Worm (Caenorhabditis elegans) whole organism, L1 larva: ENCODE measurements around the gene Y62F5A.9.

Experiments
- alr-1 ChIP-seq: fragments of 200-800 bp; sonication (Bioruptor generic); optimal IDR thresholded peaks from 2 replicates; lab custom pipeline; 2018; ENCODE audit warnings: borderline replicate concordance, mild to moderate bottlenecking, missing genetic modification characterization, missing compliant biosample characterization
- ama-1 ChIP-seq: fragments of 150-350 bp; optimal IDR thresholded peaks from 2 replicates; lab custom pipeline; 2014
- ceh-90 ChIP-seq: sonication (generic microtip); optimal IDR thresholded peaks from 2 replicates; lab custom pipeline; 2016; ENCODE audit warnings: missing genetic modification characterization, missing compliant biosample characterization
- ets-5 ChIP-seq: fragments of 200-800 bp; sonication (Bioruptor generic); IDR thresholded peaks from 2 replicates; pipeline ENCODE4 v1.3.6; 2022; ENCODE audit warnings: missing genetic modification characterization, missing compliant biosample characterization
- fkh-8 ChIP-seq: sonication (generic microtip); optimal IDR thresholded peaks from 2 replicates; lab custom pipeline; 2016; ENCODE audit warnings: mild to moderate bottlenecking, missing genetic modification characterization, missing compliant biosample characterization
- isw-1 ChIP-seq: fragments of 200-800 bp; sonication (Bioruptor generic); IDR thresholded peaks from 2 replicates; pipeline ENCODE4 v1.3.6; 2022; ENCODE audit warnings: missing genetic modification characterization, missing compliant biosample characterization
- lin-15B ChIP-seq: fragments of 150-350 bp; sonication (generic microtip); optimal IDR thresholded peaks from 3 replicates; lab custom pipeline; 2014; ENCODE audit warnings: missing biosample characterization, missing genetic modification characterization
- mep-1 ChIP-seq: fragments of 150-350 bp; optimal IDR thresholded peaks from 2 replicates; lab custom pipeline; 2014; ENCODE audit warnings: missing biosample characterization, missing genetic modification characterization
- nhr-11 ChIP-seq: fragments of 150-350 bp; optimal IDR thresholded peaks from 2 replicates; lab custom pipeline; 2014; ENCODE audit warnings: missing biosample characterization, missing genetic modification characterization
- nhr-76 ChIP-seq: sonication (generic microtip); optimal IDR thresholded peaks from 2 replicates; lab custom pipeline; 2017; ENCODE audit warnings: missing biosample characterization, missing genetic modification characterization
- snpc-4 ChIP-seq: fragments of 150-350 bp; optimal IDR thresholded peaks from 2 replicates; lab custom pipeline; 2014; ENCODE audit warnings: missing biosample characterization, missing genetic modification characterization
- sox-4 ChIP-seq: sonication (generic microtip); optimal IDR thresholded peaks from 2 replicates; lab custom pipeline; 2016; ENCODE audit warnings: missing genetic modification characterization, missing compliant biosample characterization
- unc-86 ChIP-seq: sonication (generic microtip); optimal IDR thresholded peaks from 2 replicates; lab custom pipeline; 2016; ENCODE audit warnings: missing genetic modification characterization, missing compliant biosample characterization
- zip-4 ChIP-seq: fragments of 200-800 bp; sonication (Bioruptor generic); optimal IDR thresholded peaks from 2 replicates; lab custom pipeline; 2018; ENCODE audit warnings: mild to moderate bottlenecking, missing genetic modification characterization, moderate library complexity, missing compliant biosample characterization

DNA sequence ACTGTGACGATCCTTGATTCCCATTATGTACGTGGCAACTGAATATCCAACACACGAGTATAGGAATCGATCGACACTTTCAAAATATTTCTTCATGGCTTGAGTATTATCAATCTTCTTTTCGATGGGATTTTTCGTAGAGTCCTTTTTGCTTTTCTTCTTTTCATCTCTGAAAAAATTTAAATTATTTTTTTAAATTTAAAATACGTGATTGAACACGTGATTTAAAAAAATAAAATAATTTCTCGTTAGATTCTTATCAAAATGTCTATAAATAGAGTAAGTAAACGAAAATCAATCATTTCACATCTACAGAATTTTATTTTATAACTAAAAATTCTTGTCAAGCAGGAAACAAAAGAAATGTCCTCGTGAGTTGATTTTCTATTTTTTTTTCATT is 17.3 kb downstream of the Y62F5A.9 start, which contains the start of gene Y62F5A.10:
- no peak for TF ChIP-seq sox-4 (tag; lab: Kevin White, UChicago)
- no peak for TF ChIP-seq snpc-4 (tag; lab: Kevin White, UChicago)
- TF ChIP-seq alr-1 (tag; lab: Kevin White, UChicago), result no peak
- TF ChIP-seq lin-15B, result no peak
- no peak for TF ChIP-seq ama-1 (lab: Kevin White, UChicago)
- no peak for TF ChIP-seq zip-4 (GFP tag; lab: Kevin White, UChicago)
- no peak for TF ChIP-seq nhr-76 (tag; lab: Kevin White, UChicago)
- TF ChIP-seq ceh-90 (tag; lab: Kevin White, UChicago), result no peak
- TF ChIP-seq isw-1 (GFP tag; lab: Robert Waterston, UW), result no peak
- TF ChIP-seq unc-86, result no peak
- TF ChIP-seq fkh-8, result no peak
- no peak for TF ChIP-seq nhr-11 (tag; lab: Kevin White, UChicago)
- TF ChIP-seq ets-5, result no peak
- no peak for TF ChIP-seq mep-1
